Fruit fly (Drosophila melanogaster): ENCODE results near the gene Ccdc56.

Gene Ccdc56

DNA sequence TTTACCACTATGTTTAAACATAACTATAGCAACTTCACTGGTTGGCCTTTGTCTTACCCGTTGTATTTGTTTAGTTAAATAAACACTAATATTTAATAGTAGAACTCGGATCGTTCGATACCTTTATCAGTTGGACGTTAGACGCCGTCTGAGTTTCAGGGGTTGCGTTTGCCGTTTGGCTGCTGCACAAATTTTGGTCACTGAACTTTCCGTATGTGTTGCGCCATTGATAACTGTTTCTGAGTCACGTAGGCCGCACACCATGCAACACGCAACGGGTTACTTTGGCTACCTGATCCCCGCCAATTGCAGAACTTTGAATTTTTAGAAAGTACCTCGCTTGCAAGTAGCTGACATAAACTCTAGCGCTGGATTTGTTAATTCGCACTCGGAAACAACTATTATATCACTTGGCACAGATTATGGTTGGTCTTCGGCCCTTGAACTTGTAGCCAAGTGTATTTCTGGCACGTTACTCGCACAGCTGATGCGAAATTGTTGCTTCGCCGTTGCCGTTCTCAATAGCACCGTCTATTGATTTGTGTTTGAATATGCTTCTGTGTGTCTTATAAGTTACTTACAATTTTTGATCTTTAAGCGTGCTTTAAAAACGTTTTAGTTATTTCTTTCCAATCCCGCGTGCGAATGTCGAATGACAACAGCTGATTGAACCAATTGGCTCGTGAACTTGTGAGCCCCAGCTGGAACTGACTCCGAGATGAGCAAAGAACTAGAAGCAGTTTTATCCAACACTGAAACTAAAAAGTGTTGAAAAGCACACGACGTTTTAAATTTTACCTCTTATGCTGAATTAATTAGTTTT is 12.3 kb upstream of the Ccdc56 start, which contains the start of gene Dph1 (continued):
- TF ChIP-seq Oaz (GFP tag; IDR thresholded peaks at IDR 0.05): peak; percentile 49; the same call in 1 of the 2 replicates
- 0 out of 4 replicates have a peak, but pooled peaks have one; percentile 34 for TF ChIP-seq chinmo (GFP tag; IDR thresholded peaks at IDR 0.05; ENCODE audit: partially characterized antibody)
- peak; percentile 88 for TF ChIP-seq ATbp (GFP tag; optimal IDR thresholded peaks at IDR 0.05)
- no peak for TF ChIP-seq Dref (GFP tag; IDR thresholded peaks at IDR 0.05)
- TF ChIP-seq Hand (GFP tag; optimal IDR thresholded peaks at IDR 0.05): peak; percentile 59
- peak; percentile 89 for TF ChIP-seq Asciz (GFP tag; optimal IDR thresholded peaks at IDR 0.05)
- TF ChIP-seq Six4 (GFP tag; optimal IDR thresholded peaks at IDR 0.05): peak; percentile 92
- peak; percentile 90 for TF ChIP-seq CG9727 (GFP tag; optimal IDR thresholded peaks at IDR 0.05)
- peak; percentile 46 for TF ChIP-seq Max (GFP tag; optimal IDR thresholded peaks at IDR 0.05)
- TF ChIP-seq CG31365 (tag; optimal IDR thresholded peaks at IDR 0.05): peak; percentile 74
- peak; percentile 82 for TF ChIP-seq Atf6 (GFP tag; IDR thresholded peaks at IDR 0.05)
- peak; percentile 77 for TF ChIP-seq Dip3 (GFP tag; optimal IDR thresholded peaks at IDR 0.05)
- peak; percentile 87 for TF ChIP-seq dmrt99B (tag; optimal IDR thresholded peaks at IDR 0.05)
- TF ChIP-seq ro (GFP tag; IDR thresholded peaks at IDR 0.05): 0 out of 2 replicates have a peak, but pooled peaks have one; percentile 20
- TF ChIP-seq salm (tag; optimal IDR thresholded peaks at IDR 0.05): peak; percentile 53
- peak; percentile 63 for TF ChIP-seq Usf (GFP tag; optimal IDR thresholded peaks at IDR 0.05)
- peak; percentile 85 for TF ChIP-seq cwo (GFP tag; optimal IDR thresholded peaks at IDR 0.05)
- TF ChIP-seq exex (tag; optimal IDR thresholded peaks at IDR 0.05): peak; percentile 33
- TF ChIP-seq CG10979 (tag; optimal IDR thresholded peaks at IDR 0.05): peak; percentile 88
- TF ChIP-seq Atf-2 (GFP tag; optimal IDR thresholded peaks at IDR 0.05): peak; percentile 81
- TF ChIP-seq hkb (optimal IDR thresholded peaks at IDR 0.05): no peak
- peak; percentile 92 for TF ChIP-seq hkb (GFP tag; IDR thresholded peaks at IDR 0.05)
- peak; percentile 69 for TF ChIP-seq CG11247 (GFP tag; IDR thresholded peaks at IDR 0.05)
- peak; percentile 80; the same call in 1 of the 2 replicates for TF ChIP-seq ttk (GFP tag; IDR thresholded peaks at IDR 0.05)
- TF ChIP-seq tll (GFP tag; optimal IDR thresholded peaks at IDR 0.05): no peak
- peak; percentile 70 for TF ChIP-seq MBD-R2 (GFP tag; IDR thresholded peaks at IDR 0.05)
- no peak for TF ChIP-seq Lim3 (GFP tag; IDR thresholded peaks at IDR 0.05)
- peak; percentile 57 for TF ChIP-seq CG33213 (GFP tag; optimal IDR thresholded peaks at IDR 0.05)
- TF ChIP-seq CG4707 (GFP tag; optimal IDR thresholded peaks at IDR 0.05): peak; percentile 60
- TF ChIP-seq CG16863 (GFP tag; optimal IDR thresholded peaks at IDR 0.05): peak; percentile 71
- TF ChIP-seq repo (GFP tag; optimal IDR thresholded peaks at IDR 0.05): peak; percentile 89
- peak; percentile 87 for TF ChIP-seq caup (GFP tag; optimal IDR thresholded peaks at IDR 0.05; ENCODE audit: severe bottlenecking)
- TF ChIP-seq Hr78 (GFP tag; optimal IDR thresholded peaks at IDR 0.05): peak in 1 of 2 experiments; percentile 89
- TF ChIP-seq da (GFP tag; optimal IDR thresholded peaks at IDR 0.05): peak; percentile 54
- peak; percentile 50 to 87 for TF ChIP-seq Hr51 (GFP tag; optimal IDR thresholded peaks at IDR 0.05)
- peak; percentile 86 for TF ChIP-seq Xbp1 (GFP tag; optimal IDR thresholded peaks at IDR 0.05)
- peak; percentile 86 for TF ChIP-seq CG31441 (GFP tag; IDR thresholded peaks at IDR 0.05)
- TF ChIP-seq CG9817 (tag; optimal IDR thresholded peaks at IDR 0.05): peak; percentile 66
- peak; percentile 8; the same call in 1 of the 2 replicates for TF ChIP-seq CG9932 (GFP tag; IDR thresholded peaks at IDR 0.05)
- TF ChIP-seq CG14667 (GFP tag; IDR thresholded peaks at IDR 0.05): no peak
- TF ChIP-seq emc (GFP tag; optimal IDR thresholded peaks at IDR 0.05): peak; percentile 86
- peak; percentile 72 for TF ChIP-seq HHEX (GFP tag; optimal IDR thresholded peaks at IDR 0.05)
- peak; percentile 76 for TF ChIP-seq CG17802 (tag; optimal IDR thresholded peaks at IDR 0.05)
- TF ChIP-seq CG32767 (GFP tag; IDR thresholded peaks at IDR 0.05): peak; percentile 86
- peak; percentile 52 for TF ChIP-seq zfh2 (GFP tag; optimal IDR thresholded peaks at IDR 0.05)
- TF ChIP-seq Ravus (GFP tag; IDR thresholded peaks at IDR 0.05): peak; percentile 14; the same call in 1 of the 2 replicates
- TF ChIP-seq fd102C (GFP tag; optimal IDR thresholded peaks at IDR 0.05): no peak
- TF ChIP-seq CTCF (GFP tag; optimal IDR thresholded peaks at IDR 0.05): peak; percentile 24

Measured in whole organism, embryonic.